Worm (Caenorhabditis elegans) whole organism, young adult: Measurements from ENCODE around the gene T26C12.3.

Source experiments
- B0019.2 ChIP-seq: fragments of 200-800 bp; sonication (Bioruptor generic); conservative IDR thresholded peaks from 2 replicates; pipeline ENCODE4 v1.3.6; 2022; ENCODE audit warnings: missing genetic modification reagents, missing genetic modification characterization, missing compliant biosample characterization
- B0261.1 ChIP-seq: sonication (generic microtip); optimal IDR thresholded peaks from 2 replicates; lab custom pipeline; 2016; ENCODE audit warnings: mild to moderate bottlenecking, missing genetic modification characterization, moderate library complexity, missing compliant biosample characterization
- B0336.3 ChIP-seq: fragments of 200-800 bp; sonication (Bioruptor generic); IDR thresholded peaks from 2 replicates; pipeline ENCODE4 v1.3.6; 2022; ENCODE audit warnings: missing genetic modification characterization, missing compliant biosample characterization
- C06A6.2 ChIP-seq: fragments of 200-800 bp; sonication (Bioruptor generic); conservative IDR thresholded peaks from 2 replicates; pipeline ENCODE4 v1.3.6; 2022; ENCODE audit warnings: missing genetic modification characterization, missing compliant biosample characterization
- C17E4.6 ChIP-seq: fragments of 200-800 bp; sonication (Bioruptor generic); IDR thresholded peaks from 2 replicates; pipeline ENCODE4 v1.3.6; 2022; ENCODE audit warnings: missing genetic modification reagents, missing genetic modification characterization, missing compliant biosample characterization
- F23B12.7 ChIP-seq: sonication (generic microtip); optimal IDR thresholded peaks from 2 replicates; lab custom pipeline; 2017; ENCODE audit warnings: missing genetic modification characterization, mild to moderate bottlenecking, missing compliant biosample characterization, antibody characterized with exemption, moderate library complexity; ENCODE audit not compliant: insufficient read depth
- F33H1.4 ChIP-seq: fragments of 200-800 bp; sonication (Bioruptor generic); IDR thresholded peaks from 2 replicates; pipeline ENCODE4 v1.3.6; 2022; ENCODE audit warnings: missing genetic modification reagents, missing genetic modification characterization, missing compliant biosample characterization
- F55B11.4 ChIP-seq: sonication (generic microtip); optimal IDR thresholded peaks from 2 replicates; lab custom pipeline; 2016; ENCODE audit warnings: missing compliant biosample characterization, missing genetic modification characterization, borderline replicate concordance; ENCODE audit not compliant: insufficient read depth
- Y53G8AR.9 ChIP-seq: fragments of 200-800 bp; sonication (Bioruptor generic); conservative IDR thresholded peaks from 2 replicates; pipeline ENCODE4 v1.3.6; 2022; ENCODE audit warnings: missing genetic modification reagents, missing genetic modification characterization, missing compliant biosample characterization
- Y95B8A.8 ChIP-seq: fragments of 200-800 bp; sonication (Bioruptor generic); IDR thresholded peaks from 2 replicates; pipeline ENCODE4 v1.3.6; 2022; ENCODE audit warnings: missing genetic modification reagents, missing genetic modification characterization, missing compliant biosample characterization
- ama-1 ChIP-seq, 3 experiments: fragments of 150-350 bp in 1 of 3; sonication (generic microtip) in 2 of 3; optimal IDR thresholded peaks; 2 replicates each; lab custom pipeline; 2014 to 2018; ENCODE audit warnings: missing biosample characterization in 2 of 3, missing genetic modification characterization in 2 of 3, missing genetic modification reagents in 2 of 3
- aptf-2 ChIP-seq: fragments of 200-800 bp; sonication (Bioruptor generic); conservative IDR thresholded peaks from 2 replicates; pipeline ENCODE4 v1.3.6; 2022; ENCODE audit warnings: missing genetic modification reagents, missing genetic modification characterization, missing compliant biosample characterization
- atf-7 ChIP-seq: sonication (generic microtip); optimal IDR thresholded peaks from 2 replicates; lab custom pipeline; 2017; ENCODE audit warnings: mild to moderate bottlenecking, missing genetic modification characterization, missing compliant biosample characterization
- bed-1 ChIP-seq: fragments of 200-800 bp; sonication (Bioruptor generic); IDR thresholded peaks from 2 replicates; pipeline ENCODE4 v1.3.6; 2022; ENCODE audit warnings: missing genetic modification reagents, missing genetic modification characterization, missing compliant biosample characterization
- bed-2 ChIP-seq: fragments of 200-800 bp; sonication (Bioruptor generic); IDR thresholded peaks from 2 replicates; pipeline ENCODE4 v1.3.6; 2022; ENCODE audit warnings: missing genetic modification reagents, missing genetic modification characterization, missing compliant biosample characterization
- ccch-3 ChIP-seq: fragments of 200-800 bp; sonication (Bioruptor generic); optimal IDR thresholded peaks from 2 replicates; lab custom pipeline; 2018; ENCODE audit warnings: mild to moderate bottlenecking, missing genetic modification characterization, missing compliant biosample characterization
- ceh-100 ChIP-seq: fragments of 200-800 bp; sonication (Bioruptor generic); IDR thresholded peaks from 2 replicates; pipeline ENCODE4 v1.3.6; 2022; ENCODE audit warnings: missing genetic modification reagents, missing genetic modification characterization, missing compliant biosample characterization
- die-1 ChIP-seq: sonication (generic microtip); optimal IDR thresholded peaks from 2 replicates; lab custom pipeline; 2016; ENCODE audit warnings: missing genotype, mild to moderate bottlenecking, missing genetic modification characterization, missing compliant biosample characterization
- dox-1 ChIP-seq: fragments of 200-800 bp; sonication (Bioruptor generic); IDR thresholded peaks from 2 replicates; pipeline ENCODE4 v1.3.6; 2022; ENCODE audit warnings: missing genetic modification reagents, missing genetic modification characterization, missing compliant biosample characterization
- egl-18 ChIP-seq: fragments of 200-800 bp; sonication (Bioruptor generic); IDR thresholded peaks from 2 replicates; pipeline ENCODE4 v1.3.6; 2022; ENCODE audit warnings: missing genetic modification reagents, missing genetic modification characterization, missing compliant biosample characterization
- hlh-26 ChIP-seq: fragments of 200-800 bp; sonication (Bioruptor generic); conservative IDR thresholded peaks from 2 replicates; pipeline ENCODE4 v1.3.6; 2022; ENCODE audit warnings: missing genetic modification reagents, missing genetic modification characterization, missing compliant biosample characterization
- hmg-1.2 ChIP-seq: fragments of 200-800 bp; sonication (Bioruptor generic); IDR thresholded peaks from 2 replicates; pipeline ENCODE4 v1.3.6; 2022; ENCODE audit warnings: missing genetic modification reagents, missing genetic modification characterization, missing compliant biosample characterization
- hmg-20 ChIP-seq: fragments of 200-800 bp; sonication (Bioruptor generic); IDR thresholded peaks from 2 replicates; pipeline ENCODE4 v1.3.6; 2022; ENCODE audit warnings: missing genetic modification reagents, missing genetic modification characterization, missing compliant biosample characterization
- lin-35 ChIP-seq, 3 experiments: fragments of 150-350 bp in 2 of 3; sonication (generic microtip) in 1 of 3; optimal IDR thresholded peaks; 2 replicates each; lab custom pipeline; 2014 to 2018; ENCODE audit warnings: missing biosample characterization in 3 of 3, missing genetic modification characterization in 3 of 3, missing genetic modification reagents in 3 of 3
- lin-40 ChIP-seq: sonication (generic microtip); optimal IDR thresholded peaks from 2 replicates; lab custom pipeline; 2016; ENCODE audit warnings: missing genetic modification characterization, mild to moderate bottlenecking, missing compliant biosample characterization, missing genotype, missing genetic modification reagents
- madf-10 ChIP-seq: sonication (generic microtip); optimal IDR thresholded peaks from 2 replicates; lab custom pipeline; 2016; ENCODE audit warnings: mild to moderate bottlenecking, missing genetic modification characterization, missing compliant biosample characterization
- madf-3 ChIP-seq: fragments of 200-800 bp; sonication (Bioruptor generic); IDR thresholded peaks from 2 replicates; pipeline ENCODE4 v1.3.6; 2022; ENCODE audit warnings: missing genetic modification reagents, missing genetic modification characterization, missing compliant biosample characterization
- nhr-179 ChIP-seq: sonication (generic microtip); optimal IDR thresholded peaks from 2 replicates; lab custom pipeline; 2016; ENCODE audit warnings: mild to moderate bottlenecking, missing genetic modification characterization, missing compliant biosample characterization
- pbrm-1 ChIP-seq: fragments of 200-800 bp; sonication (Bioruptor generic); IDR thresholded peaks from 2 replicates; pipeline ENCODE4 v1.3.6; 2022; ENCODE audit warnings: missing genetic modification reagents, missing genetic modification characterization, missing compliant biosample characterization
- pha-4 ChIP-seq: fragments of 150-350 bp; sonication (generic microtip); optimal IDR thresholded peaks from 2 replicates; lab custom pipeline; 2014; ENCODE audit warnings: missing biosample characterization, missing genetic modification reagents, missing genetic modification characterization
- rec-8 ChIP-seq, 2 experiments: sonication (generic microtip); optimal IDR thresholded peaks; 2 replicates each; lab custom pipeline; 2016; ENCODE audit warnings: mild to moderate bottlenecking in 2 of 2, missing genetic modification characterization in 2 of 2, missing genetic modification reagents in 2 of 2, missing genotype in 2 of 2, missing biosample characterization in 1 of 2, missing compliant biosample characterization in 1 of 2, moderate library complexity in 1 of 2
- rpc-1 ChIP-seq, 2 experiments: fragments of 150-350 bp in 1 of 2; sonication (generic microtip) in 1 of 2; optimal IDR thresholded peaks; 2 replicates each; lab custom pipeline; 2014 to 2018; ENCODE audit warnings: missing biosample characterization in 1 of 2, missing genetic modification characterization in 1 of 2, missing genetic modification reagents in 1 of 2, missing genotype in 1 of 2
- snpc-3.4 ChIP-seq: sonication (generic microtip); optimal IDR thresholded peaks from 2 replicates; lab custom pipeline; 2017; ENCODE audit warnings: missing genetic modification characterization, mild to moderate bottlenecking, missing compliant biosample characterization, antibody characterized with exemption, moderate library complexity, missing genotype, missing genetic modification reagents
- snpc-4 ChIP-seq, 5 experiments: fragments of 150-350 bp in 1 of 5; sonication (generic microtip) in 4 of 5; optimal IDR thresholded peaks; 2 replicates each; lab custom pipeline; 2014 to 2018; ENCODE audit warnings: missing genetic modification characterization in 5 of 5, missing biosample characterization in 3 of 5, antibody characterized with exemption in 2 of 5, mild to moderate bottlenecking in 2 of 5, missing compliant biosample characterization in 2 of 5, missing genotype in 2 of 5, moderate library complexity in 2 of 5, missing genetic modification reagents in 1 of 5
- sptf-2 ChIP-seq: fragments of 200-800 bp; sonication (Bioruptor generic); optimal IDR thresholded peaks from 2 replicates; lab custom pipeline; 2018; ENCODE audit warnings: mild to moderate bottlenecking, missing genetic modification characterization, missing compliant biosample characterization
- tlf-1 ChIP-seq: fragments of 200-800 bp; sonication (Bioruptor generic); optimal IDR thresholded peaks from 2 replicates; lab custom pipeline; 2018; ENCODE audit warnings: mild to moderate bottlenecking, missing genetic modification characterization, missing compliant biosample characterization
- unc-62 ChIP-seq: fragments of 150-350 bp; optimal IDR thresholded peaks from 2 replicates; lab custom pipeline; 2014; ENCODE audit warnings: missing biosample characterization, missing genetic modification reagents, missing genetic modification characterization
- xnd-1 ChIP-seq: sonication (generic microtip); optimal IDR thresholded peaks from 2 replicates; lab custom pipeline; 2016; ENCODE audit warnings: missing genotype, missing genetic modification reagents, missing genetic modification characterization, missing compliant biosample characterization
- zim-3 ChIP-seq: sonication (generic microtip); optimal IDR thresholded peaks from 2 replicates; lab custom pipeline; 2017; ENCODE audit warnings: mild to moderate bottlenecking, missing genetic modification characterization, moderate library complexity, missing compliant biosample characterization
- ztf-18 ChIP-seq: sonication (generic microtip); optimal IDR thresholded peaks from 2 replicates; lab custom pipeline; 2016; ENCODE audit warnings: missing genotype, mild to moderate bottlenecking, missing genetic modification characterization, missing compliant biosample characterization
- ztf-22 ChIP-seq: fragments of 200-800 bp; sonication (Bioruptor generic); optimal IDR thresholded peaks from 2 replicates; lab custom pipeline; 2018; ENCODE audit warnings: mild to moderate bottlenecking, missing genetic modification characterization, moderate library complexity, missing compliant biosample characterization
- ztf-25 ChIP-seq: fragments of 200-800 bp; sonication (Bioruptor generic); IDR thresholded peaks from 2 replicates; pipeline ENCODE4 v1.3.6; 2022; ENCODE audit warnings: missing genetic modification reagents, missing genetic modification characterization, missing compliant biosample characterization
- ztf-26 ChIP-seq: sonication (generic microtip); optimal IDR thresholded peaks from 2 replicates; lab custom pipeline; 2017; ENCODE audit warnings: missing genetic modification characterization, missing compliant biosample characterization
- ztf-3 ChIP-seq: fragments of 200-800 bp; sonication (Bioruptor generic); optimal IDR thresholded peaks from 2 replicates; lab custom pipeline; 2018; ENCODE audit warnings: mild to moderate bottlenecking, missing genetic modification characterization, missing compliant biosample characterization
- ztf-6 ChIP-seq: fragments of 200-800 bp; sonication (Bioruptor generic); IDR thresholded peaks from 2 replicates; pipeline ENCODE4 v1.3.6; 2022; ENCODE audit warnings: missing genetic modification reagents, missing genetic modification characterization, missing compliant biosample characterization

The T26C12.3 gene

DNA sequence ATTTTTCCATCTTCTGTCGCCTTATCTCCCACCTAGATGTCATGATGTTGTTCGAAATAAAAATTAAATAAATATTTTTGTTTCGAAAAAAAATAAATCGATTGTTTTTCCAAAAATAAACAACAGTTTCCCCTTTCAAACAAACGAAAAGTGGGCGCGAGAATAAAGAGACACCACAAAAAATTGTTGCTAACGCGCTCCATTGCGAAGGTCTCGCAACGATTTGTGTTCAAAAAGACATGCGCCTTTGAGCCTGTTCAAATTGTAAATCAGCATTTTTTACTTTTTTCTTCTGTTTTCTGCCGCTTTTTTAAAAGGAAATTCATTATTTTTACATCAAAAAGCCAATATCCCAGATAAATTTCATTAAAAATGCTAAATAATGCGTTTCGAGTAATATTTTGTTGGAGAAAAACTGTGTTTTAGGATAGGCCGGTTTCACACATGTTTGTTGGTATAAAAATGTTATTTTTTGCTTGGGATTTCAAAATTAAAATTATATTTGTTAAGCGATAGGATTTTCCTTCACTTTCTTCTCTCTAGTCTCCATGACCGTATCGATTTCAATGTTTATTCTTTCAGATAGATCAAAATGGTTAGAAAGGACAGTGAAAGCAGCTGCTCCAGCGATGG is 21.5 kb upstream of the T26C12.3 start, which contains the start of gene W08E12.7 (continued):
- TF ChIP-seq F23B12.7 (tag; lab: Kevin White, UChicago): peak; percentile 95
- peak; percentile 32 to 36 for TF ChIP-seq rec-8 (tag; optimal IDR thresholded peaks at IDR 0.05; lab: Kevin White, UChicago)
- TF ChIP-seq hmg-20 (GFP tag; lab: Robert Waterston, UW): 0 out of 2 replicates have a peak, but pooled peaks have one; percentile 10
- peak; percentile 67; the same call in 1 of the 2 replicates for TF ChIP-seq ztf-6 (GFP tag; lab: Robert Waterston, UW)
- peak; percentile 76 for TF ChIP-seq madf-10 (tag; lab: Kevin White, UChicago)
- TF ChIP-seq ztf-3 (GFP tag; lab: Kevin White, UChicago): no peak
- peak; percentile 99 for TF ChIP-seq F33H1.4 (GFP tag; lab: Robert Waterston, UW)
- TF ChIP-seq B0261.1 (tag; lab: Kevin White, UChicago): peak; percentile 18
- no peak for TF ChIP-seq C06A6.2
- peak; percentile 61 for TF ChIP-seq xnd-1 (tag; lab: Kevin White, UChicago)
- TF ChIP-seq lin-35 (GFP tag; optimal IDR thresholded peaks at IDR 0.05; lab: Kevin White, UChicago): peak; percentile 36 to 93 (median 36)
- TF ChIP-seq dox-1 (GFP tag; lab: Robert Waterston, UW): peak; percentile 96
- peak; percentile 91 for TF ChIP-seq pbrm-1 (GFP tag; lab: Robert Waterston, UW)
- TF ChIP-seq zim-3 (tag; lab: Kevin White, UChicago): no peak
- no peak for TF ChIP-seq ama-1 (optimal IDR thresholded peaks at IDR 0.05; lab: Kevin White, UChicago)
- peak in 1 of 2 experiments; percentile 43 for TF ChIP-seq ama-1 (GFP tag; optimal IDR thresholded peaks at IDR 0.05; lab: Kevin White, UChicago)
- no peak for TF ChIP-seq bed-1 (GFP tag; lab: Robert Waterston, UW)
- TF ChIP-seq sptf-2: peak; percentile 61
- TF ChIP-seq snpc-4 (GFP tag; optimal IDR thresholded peaks at IDR 0.05; lab: Kevin White, UChicago): peak; percentile 60
- TF ChIP-seq snpc-4 (tag; optimal IDR thresholded peaks at IDR 0.05; lab: Kevin White, UChicago): peak; percentile 54 to 85 (median 80)
- no peak for TF ChIP-seq unc-62 (GFP tag; lab: Kevin White, UChicago)
- TF ChIP-seq B0336.3 (GFP tag; lab: Robert Waterston, UW): peak; percentile 90
- TF ChIP-seq ztf-26 (tag; lab: Kevin White, UChicago): peak; percentile 2
- TF ChIP-seq atf-7 (tag; lab: Kevin White, UChicago): peak; percentile 14
- no peak for TF ChIP-seq hlh-26 (GFP tag; lab: Robert Waterston, UW)
- peak; percentile 93 for TF ChIP-seq B0019.2 (GFP tag; lab: Robert Waterston, UW)
- no peak for TF ChIP-seq F55B11.4 (tag; lab: Kevin White, UChicago)
- no peak for TF ChIP-seq egl-18
- TF ChIP-seq C17E4.6 (GFP tag; lab: Robert Waterston, UW): 0 out of 2 replicates have a peak, but pooled peaks have one; percentile 22
- peak; percentile 91 for TF ChIP-seq snpc-3.4 (tag; lab: Kevin White, UChicago)
- TF ChIP-seq die-1 (tag; lab: Kevin White, UChicago): peak; percentile 45
- TF ChIP-seq ztf-25: 0 out of 2 replicates have a peak, but pooled peaks have one; percentile 53
- TF ChIP-seq hmg-1.2: peak; percentile 86
- TF ChIP-seq nhr-179 (tag; lab: Kevin White, UChicago): no peak
- no peak for TF ChIP-seq ccch-3 (GFP tag; lab: Kevin White, UChicago)
- TF ChIP-seq bed-2 (GFP tag; lab: Robert Waterston, UW): 0 out of 2 replicates have a peak, but pooled peaks have one; percentile 38
- peak; percentile 92 for TF ChIP-seq tlf-1 (GFP tag; lab: Kevin White, UChicago)
- TF ChIP-seq Y53G8AR.9 (GFP tag; lab: Robert Waterston, UW): peak; percentile 81; the same call in 1 of the 2 replicates
- no peak for TF ChIP-seq ztf-22 (GFP tag; lab: Kevin White, UChicago)
- TF ChIP-seq pha-4 (tag; lab: Kevin White, UChicago): peak; percentile 95
- peak; percentile 87 for TF ChIP-seq lin-40 (tag; lab: Kevin White, UChicago)
- peak; percentile 82 for TF ChIP-seq ztf-18
- TF ChIP-seq aptf-2: peak; percentile 62; the same call in 1 of the 2 replicates
- peak; percentile 90 for TF ChIP-seq madf-3 (GFP tag; lab: Robert Waterston, UW)
- TF ChIP-seq Y95B8A.8: peak; percentile 84
- peak; percentile 95 for TF ChIP-seq ceh-100 (GFP tag; lab: Robert Waterston, UW)
- TF ChIP-seq rpc-1 (optimal IDR thresholded peaks at IDR 0.05; lab: Kevin White, UChicago): no peak
- no peak for TF ChIP-seq rpc-1 (tag; optimal IDR thresholded peaks at IDR 0.05; lab: Kevin White, UChicago)
